Fruit fly (Drosophila melanogaster) whole organism, embryonic: ENCODE measurements around the gene flfl.

Source experiments
- B-H1 ChIP-seq: fragments of 200-800 bp; sonication (Bioruptor generic); IDR thresholded peaks from 3 replicates; pipeline ENCODE4 v1.3.6; 2022; ENCODE audit warnings: missing biosample characterization, missing genetic modification characterization
- CG10267 ChIP-seq: fragments of 200-800 bp; sonication (Bioruptor generic); optimal IDR thresholded peaks from 2 replicates; lab custom pipeline; 2018; ENCODE audit warnings: missing biosample characterization, mild to moderate bottlenecking, missing genetic modification characterization, moderate library complexity
- CG10462 ChIP-seq: fragments of 200-800 bp; sonication (Bioruptor generic); optimal IDR thresholded peaks from 2 replicates; lab custom pipeline; 2016; ENCODE audit warnings: missing biosample characterization, missing genetic modification characterization
- CG12219 ChIP-seq: fragments of 200-800 bp; sonication (Bioruptor generic); optimal IDR thresholded peaks from 3 replicates; lab custom pipeline; 2018; ENCODE audit warnings: missing biosample characterization, mild to moderate bottlenecking, missing genetic modification characterization
- CG12299 ChIP-seq: fragments of 200-800 bp; sonication (Bioruptor generic); optimal IDR thresholded peaks from 2 replicates; lab custom pipeline; 2018; ENCODE audit warnings: missing biosample characterization, mild to moderate bottlenecking, missing genetic modification characterization
- CG12769 ChIP-seq: fragments of 200-800 bp; sonication (Bioruptor generic); optimal IDR thresholded peaks from 2 replicates; lab custom pipeline; 2019; ENCODE audit warnings: missing biosample characterization, mild to moderate bottlenecking, missing genetic modification characterization, moderate library complexity
- CG13775 ChIP-seq: fragments of 200-800 bp; sonication (Bioruptor generic); optimal IDR thresholded peaks from 3 replicates; lab custom pipeline; 2017; ENCODE audit warnings: missing biosample characterization, mild to moderate bottlenecking, missing genetic modification characterization
- CG13894 ChIP-seq: fragments of 200-800 bp; sonication (Bioruptor generic); optimal IDR thresholded peaks from 3 replicates; lab custom pipeline; 2018; ENCODE audit warnings: missing biosample characterization, mild to moderate bottlenecking, missing genetic modification characterization, moderate library complexity
- CG14667 ChIP-seq: fragments of 200-800 bp; sonication (Bioruptor generic); IDR thresholded peaks from 2 replicates; pipeline ENCODE4 v1.3.6; 2022; ENCODE audit warnings: missing biosample characterization, missing genetic modification characterization
- CG1647 ChIP-seq: fragments of 200-800 bp; sonication (Bioruptor generic); optimal IDR thresholded peaks from 3 replicates; lab custom pipeline; 2016; ENCODE audit warnings: missing biosample characterization, missing genetic modification characterization
- CG17186 ChIP-seq: fragments of 200-800 bp; sonication (Bioruptor generic); optimal IDR thresholded peaks from 3 replicates; lab custom pipeline; 2017; ENCODE audit warnings: missing biosample characterization, missing genetic modification reagents, missing genetic modification characterization
- CG2202 ChIP-seq: fragments of 200-800 bp; sonication (Bioruptor generic); optimal IDR thresholded peaks from 2 replicates; lab custom pipeline; 2018; ENCODE audit warnings: missing biosample characterization, mild to moderate bottlenecking, missing genetic modification characterization
- CG2678 ChIP-seq: fragments of 200-800 bp; sonication (Bioruptor generic); optimal IDR thresholded peaks from 3 replicates; lab custom pipeline; 2019; ENCODE audit warnings: missing biosample characterization, mild to moderate bottlenecking, missing genetic modification characterization, moderate library complexity
- CG2712 ChIP-seq: fragments of 200-800 bp; optimal IDR thresholded peaks from 3 replicates; lab custom pipeline; 2019; ENCODE audit warnings: missing biosample characterization, mild to moderate bottlenecking, missing genetic modification characterization, moderate library complexity
- CG31441 ChIP-seq: fragments of 200-800 bp; sonication (Bioruptor generic); IDR thresholded peaks from 2 replicates; pipeline ENCODE4 v1.3.6; 2022; ENCODE audit warnings: missing biosample characterization, missing genetic modification characterization
- CG4328 ChIP-seq: fragments of 200-800 bp; sonication (Bioruptor generic); optimal IDR thresholded peaks from 3 replicates; lab custom pipeline; 2017; ENCODE audit warnings: missing biosample characterization, missing genetic modification reagents, missing genetic modification characterization
- CG4360 ChIP-seq: fragments of 200-800 bp; sonication (Bioruptor generic); IDR thresholded peaks from 2 replicates; pipeline ENCODE4 v1.3.6; 2022; ENCODE audit warnings: missing biosample characterization, missing genetic modification characterization
- CG5953 ChIP-seq: fragments of 200-800 bp; sonication (Bioruptor generic); IDR thresholded peaks from 2 replicates; pipeline ENCODE4 v1.3.6; 2022; ENCODE audit warnings: missing biosample characterization, missing genetic modification characterization
- CG6175 ChIP-seq: fragments of 200-800 bp; sonication (Bioruptor generic); IDR thresholded peaks from 3 replicates; pipeline ENCODE4 v1.3.6; 2022; ENCODE audit warnings: missing biosample characterization, missing genetic modification characterization
- CG6813 ChIP-seq: fragments of 200-800 bp; sonication (Bioruptor generic); optimal IDR thresholded peaks from 2 replicates; lab custom pipeline; 2017; ENCODE audit warnings: missing biosample characterization, missing genetic modification characterization, mild to moderate bottlenecking, moderate library complexity, missing genetic modification reagents
- CG7556 ChIP-seq: fragments of 200-800 bp; sonication (Bioruptor generic); optimal IDR thresholded peaks from 2 replicates; lab custom pipeline; 2017; ENCODE audit warnings: missing biosample characterization, mild to moderate bottlenecking, missing genetic modification characterization
- CG7745 ChIP-seq: fragments of 200-800 bp; sonication (Bioruptor generic); optimal IDR thresholded peaks from 2 replicates; lab custom pipeline; 2018; ENCODE audit warnings: missing biosample characterization, mild to moderate bottlenecking, missing genetic modification characterization, moderate library complexity
- CG7963 ChIP-seq: fragments of 200-800 bp; sonication (Bioruptor generic); IDR thresholded peaks from 3 replicates; pipeline ENCODE4 v1.3.6; 2022; ENCODE audit warnings: missing biosample characterization, missing genetic modification characterization; ENCODE audit not compliant: partially characterized antibody
- Dip3 ChIP-seq: fragments of 200-800 bp; sonication (Bioruptor generic); optimal IDR thresholded peaks from 3 replicates; lab custom pipeline; 2016; ENCODE audit warnings: missing biosample characterization, missing genetic modification characterization
- Doc3 ChIP-seq: fragments of 200-800 bp; sonication (Bioruptor generic); IDR thresholded peaks from 3 replicates; pipeline ENCODE4 v1.3.6; 2022; ENCODE audit warnings: missing biosample characterization, missing genetic modification characterization; ENCODE audit not compliant: partially characterized antibody
- Fer2 ChIP-seq: fragments of 200-800 bp; sonication (Bioruptor generic); optimal IDR thresholded peaks from 2 replicates; lab custom pipeline; 2018; ENCODE audit warnings: missing biosample characterization, mild to moderate bottlenecking, missing genetic modification characterization, moderate library complexity
- HmgD ChIP-seq: fragments of 200-800 bp; sonication (Bioruptor generic); optimal IDR thresholded peaks from 3 replicates; lab custom pipeline; 2016; ENCODE audit warnings: missing biosample characterization, missing genetic modification characterization
- Lhr ChIP-seq: fragments of 200-800 bp; sonication (Bioruptor generic); optimal IDR thresholded peaks from 3 replicates; lab custom pipeline; 2017; ENCODE audit warnings: mild to moderate bottlenecking, missing biosample characterization, missing genetic modification reagents, missing genetic modification characterization
- Mrtf ChIP-seq: fragments of 200-800 bp; sonication (Bioruptor generic); IDR thresholded peaks from 3 replicates; pipeline ENCODE4 v1.3.6; 2022; ENCODE audit warnings: missing biosample characterization, missing genetic modification characterization
- Nf-YC ChIP-seq: fragments of 200-800 bp; optimal IDR thresholded peaks from 3 replicates; lab custom pipeline; 2019; ENCODE audit warnings: missing biosample characterization, mild to moderate bottlenecking, missing genetic modification characterization, moderate library complexity
- Ptx1 ChIP-seq: fragments of 200-800 bp; sonication (Bioruptor generic); IDR thresholded peaks from 2 replicates; pipeline ENCODE4 v1.3.6; 2022; ENCODE audit warnings: missing biosample characterization, missing genetic modification characterization
- Side ChIP-seq: fragments of 200-800 bp; sonication (Bioruptor generic); optimal IDR thresholded peaks from 2 replicates; lab custom pipeline; 2016; ENCODE audit warnings: missing biosample characterization, missing genetic modification characterization
- Xrp1 ChIP-seq: fragments of 200-800 bp; sonication (Bioruptor generic); IDR thresholded peaks from 2 replicates; pipeline ENCODE4 v1.3.6; 2022; ENCODE audit warnings: missing biosample characterization, missing genetic modification characterization
- abd-A ChIP-seq: fragments of 200-800 bp; sonication (Bioruptor generic); optimal IDR thresholded peaks from 3 replicates; lab custom pipeline; 2019; ENCODE audit warnings: missing biosample characterization, mild to moderate bottlenecking, missing genetic modification characterization, moderate library complexity
- ara ChIP-seq: fragments of 200-800 bp; sonication (Bioruptor generic); IDR thresholded peaks from 2 replicates; pipeline ENCODE4 v1.3.6; 2022; ENCODE audit warnings: missing biosample characterization, missing genetic modification characterization
- az2 ChIP-seq: fragments of 200-800 bp; sonication (Bioruptor generic); optimal IDR thresholded peaks from 3 replicates; lab custom pipeline; 2016; ENCODE audit warnings: missing biosample characterization, missing genetic modification characterization
- chif ChIP-seq, 2 experiments: fragments of 200-800 bp; sonication (Bioruptor generic); optimal IDR thresholded peaks; 3 replicates each; lab custom pipeline; 2016; ENCODE audit warnings: missing biosample characterization in 2 of 2, missing genetic modification characterization in 2 of 2
- chinmo ChIP-seq: fragments of 200-800 bp; sonication (Bioruptor generic); IDR thresholded peaks from 4 replicates; pipeline ENCODE4 v1.3.6; 2022; ENCODE audit warnings: missing biosample characterization, missing genetic modification characterization; ENCODE audit not compliant: partially characterized antibody
- corto ChIP-seq: fragments of 200-800 bp; sonication (Bioruptor generic); optimal IDR thresholded peaks from 2 replicates; lab custom pipeline; 2016; ENCODE audit warnings: missing biosample characterization, mild to moderate bottlenecking, missing genetic modification characterization, moderate library complexity
- dmrt99B ChIP-seq: fragments of 200-800 bp; sonication (Bioruptor generic); optimal IDR thresholded peaks from 2 replicates; lab custom pipeline; 2018; ENCODE audit warnings: missing biosample characterization, mild to moderate bottlenecking, missing genetic modification characterization, moderate library complexity
- fd102C ChIP-seq: fragments of 200-800 bp; sonication (Bioruptor generic); optimal IDR thresholded peaks from 2 replicates; lab custom pipeline; 2018; ENCODE audit warnings: missing biosample characterization, mild to moderate bottlenecking, missing genetic modification characterization, moderate library complexity
- gcm2 ChIP-seq: fragments of 200-800 bp; sonication (Bioruptor generic); optimal IDR thresholded peaks from 2 replicates; lab custom pipeline; 2016; ENCODE audit warnings: missing biosample characterization, missing genetic modification characterization
- hkb ChIP-seq, 2 experiments: fragments of 200-800 bp in 1 of 2; fragments of >200 bp in 1 of 2; sonication (Bioruptor generic) in 1 of 2; IDR thresholded peaks in 1 of 2; optimal IDR thresholded peaks in 1 of 2; 2 replicates each; pipeline versions ENCODE4 v1.3.6 to Lab custom; 2017 to 2022; ENCODE audit warnings: missing biosample characterization in 1 of 2, missing genetic modification characterization in 1 of 2
- insv ChIP-seq, 2 experiments: fragments of 200-800 bp; sonication (Bioruptor generic); optimal IDR thresholded peaks; 3 replicates each; lab custom pipeline; 2016 to 2018; ENCODE audit warnings: missing biosample characterization in 2 of 2, missing genetic modification characterization in 2 of 2
- nau ChIP-seq: fragments of 200-800 bp; sonication (Bioruptor generic); optimal IDR thresholded peaks from 3 replicates; lab custom pipeline; 2017; ENCODE audit warnings: missing biosample characterization, mild to moderate bottlenecking, missing genetic modification characterization, missing genetic modification reagents
- otp ChIP-seq: fragments of 200-800 bp; sonication (Bioruptor generic); IDR thresholded peaks from 3 replicates; pipeline ENCODE4, ENCODE4 v1.3.6; 2022; ENCODE audit warnings: missing biosample characterization, missing genetic modification characterization
- pnt ChIP-seq: fragments of 200-800 bp; sonication (Bioruptor generic); optimal IDR thresholded peaks from 3 replicates; lab custom pipeline; 2016; ENCODE audit warnings: missing biosample characterization, missing genetic modification characterization
- slp2 ChIP-seq: fragments of 200-800 bp; sonication (Bioruptor generic); optimal IDR thresholded peaks from 2 replicates; lab custom pipeline; 2016; ENCODE audit warnings: missing biosample characterization, missing genetic modification characterization
- vfl ChIP-seq: fragments of 200-800 bp; sonication (Bioruptor generic); optimal IDR thresholded peaks from 2 replicates; lab custom pipeline; 2016; ENCODE audit warnings: missing biosample characterization, missing genetic modification characterization
- wek ChIP-seq: fragments of 200-800 bp; sonication (Bioruptor generic); optimal IDR thresholded peaks from 3 replicates; lab custom pipeline; 2018; ENCODE audit warnings: missing biosample characterization, mild to moderate bottlenecking, missing genetic modification characterization, moderate library complexity
- wor ChIP-seq: fragments of 200-800 bp; sonication (Bioruptor generic); IDR thresholded peaks from 2 replicates; pipeline ENCODE4 v1.3.6; 2022; ENCODE audit warnings: missing biosample characterization, missing genetic modification characterization

Gene flfl

DNA sequence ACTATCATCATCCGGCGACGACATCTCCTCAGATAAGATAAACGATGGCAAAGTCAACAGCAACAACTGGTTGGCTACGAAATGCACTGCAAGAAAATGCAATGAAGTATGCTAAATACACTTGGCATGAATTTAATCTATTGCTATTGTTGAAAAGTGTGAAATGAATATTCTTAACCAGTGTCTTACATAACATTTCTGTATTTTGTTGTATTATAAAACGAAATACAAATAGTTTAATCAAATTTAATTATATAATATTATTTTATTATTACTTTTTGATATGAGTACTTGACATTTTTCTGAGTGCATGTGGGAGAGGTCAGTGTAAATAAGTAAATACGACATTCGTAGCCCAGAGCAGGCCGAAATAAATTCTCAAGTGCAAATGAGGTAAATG lies 29.8 kb downstream of the flfl start (continued):
- TF ChIP-seq CG7745 (tag; lab: Kevin White, UChicago) (no peak), CG4360 (GFP tag; lab: Robert Waterston, UW) (no peak), CG7556 (GFP tag; lab: Kevin White, UChicago) (peak; percentile 45), hkb (optimal IDR thresholded peaks at IDR 0.05; lab: Kevin White, UChicago) (no peak), hkb (GFP tag; IDR thresholded peaks at IDR 0.05; lab: Robert Waterston, UW) (no peak), CG5953 (GFP tag; lab: Robert Waterston, UW) (no peak), CG7963 (no peak), gcm2 (GFP tag; lab: Kevin White, UChicago) (no peak), Doc3 (GFP tag; lab: Robert Waterston, UW) (no peak), chinmo (GFP tag; lab: Robert Waterston, UW) (no peak), Mrtf (GFP tag; lab: Robert Waterston, UW) (no peak), CG17186 (no peak), CG10462 (no peak), az2 (GFP tag; lab: Kevin White, UChicago) (peak; percentile 15), CG6175 (GFP tag; lab: Robert Waterston, UW) (no peak), abd-A (no peak), CG31441 (GFP tag; lab: Robert Waterston, UW) (peak; percentile 50; the same call in 1 of the 2 replicates), ara (GFP tag; lab: Robert Waterston, UW) (no peak), slp2 (GFP tag; lab: Kevin White, UChicago) (no peak), fd102C (GFP tag; lab: Kevin White, UChicago) (peak; percentile 21), Xrp1 (GFP tag; lab: Robert Waterston, UW) (peak; percentile 58), corto (no peak), dmrt99B (tag; lab: Kevin White, UChicago) (peak; percentile 61), Lhr (GFP tag; lab: Kevin White, UChicago) (no peak), Nf-YC (tag; lab: Kevin White, UChicago) (peak; percentile 19), CG12769 (no peak), CG1647 (GFP tag; lab: Kevin White, UChicago) (no peak), CG10267 (peak; percentile 48), Ptx1 (GFP tag; lab: Robert Waterston, UW) (peak; percentile 57), CG4328 (GFP tag; lab: Kevin White, UChicago) (no peak), Side (GFP tag; lab: Kevin White, UChicago) (no peak), CG12299 (tag; lab: Kevin White, UChicago) (no peak), CG6813 (GFP tag; lab: Kevin White, UChicago) (no peak), Dip3 (GFP tag; lab: Kevin White, UChicago) (no peak), CG12219 (GFP tag; lab: Kevin White, UChicago) (no peak), CG2202 (tag; lab: Kevin White, UChicago) (no peak), pnt (no peak), insv (GFP tag; optimal IDR thresholded peaks at IDR 0.05; lab: Kevin White, UChicago) (no peak), CG13775 (GFP tag; lab: Kevin White, UChicago) (peak; percentile 20), wor (GFP tag; lab: Robert Waterston, UW) (no peak), wek (GFP tag; lab: Kevin White, UChicago) (no peak), Fer2 (tag; lab: Kevin White, UChicago) (no peak), nau (GFP tag; lab: Kevin White, UChicago) (peak; percentile 15), vfl (no peak), CG2678 (tag; lab: Kevin White, UChicago) (peak; percentile 64), otp (GFP tag; lab: Robert Waterston, UW) (no peak), CG13894 (tag; lab: Kevin White, UChicago) (no peak), B-H1 (GFP tag; lab: Robert Waterston, UW) (no peak), CG2712 (tag; lab: Kevin White, UChicago) (peak; percentile 75), HmgD (GFP tag; lab: Kevin White, UChicago) (no peak), chif (GFP tag; optimal IDR thresholded peaks at IDR 0.05; lab: Kevin White, UChicago) (no peak), CG14667 (no peak)
